Fruit fly (Drosophila melanogaster) whole organism, embryonic: Measurements from ENCODE around the gene Dus1.

Experiments used
- Atf3 ChIP-seq: fragments of 200-800 bp; sonication (Bioruptor generic); optimal IDR thresholded peaks from 3 replicates; lab custom pipeline; 2016; ENCODE audit warnings: missing biosample characterization, missing genetic modification characterization
- Bteb2 ChIP-seq: fragments of 200-800 bp; sonication (Bioruptor generic); optimal IDR thresholded peaks from 2 replicates; lab custom pipeline; 2016; ENCODE audit warnings: missing biosample characterization, missing genetic modification characterization
- CG11504 ChIP-seq: fragments of 200-800 bp; sonication (Bioruptor generic); optimal IDR thresholded peaks from 3 replicates; lab custom pipeline; 2019; ENCODE audit warnings: missing biosample characterization, mild to moderate bottlenecking, missing genetic modification characterization, moderate library complexity
- CG11695 ChIP-seq: fragments of 200-800 bp; sonication (Bioruptor generic); IDR thresholded peaks from 3 replicates; pipeline ENCODE4 v1.3.6; 2022; ENCODE audit warnings: missing biosample characterization, missing genetic modification characterization
- CG1529 ChIP-seq: fragments of 200-800 bp; sonication (Bioruptor generic); optimal IDR thresholded peaks from 3 replicates; lab custom pipeline; 2018; ENCODE audit warnings: missing biosample characterization, missing genetic modification characterization
- CG16815 ChIP-seq: fragments of 200-800 bp; sonication (Bioruptor generic); optimal IDR thresholded peaks from 3 replicates; lab custom pipeline; 2017; ENCODE audit warnings: missing biosample characterization, mild to moderate bottlenecking, missing genetic modification characterization
- CG17385 ChIP-seq: fragments of 200-800 bp; sonication (Bioruptor generic); optimal IDR thresholded peaks from 3 replicates; lab custom pipeline; 2018; ENCODE audit warnings: missing biosample characterization, mild to moderate bottlenecking, missing genetic modification characterization
- CG18011 ChIP-seq: fragments of 200-800 bp; sonication (Bioruptor generic); optimal IDR thresholded peaks from 2 replicates; lab custom pipeline; 2017; ENCODE audit warnings: missing biosample characterization, missing genetic modification characterization, mild to moderate bottlenecking, moderate library complexity, missing genotype
- CG18262 ChIP-seq: fragments of 200-800 bp; optimal IDR thresholded peaks from 3 replicates; lab custom pipeline; 2019; ENCODE audit warnings: missing biosample characterization, mild to moderate bottlenecking, missing genetic modification characterization, moderate library complexity
- CG18599 ChIP-seq: fragments of 200-800 bp; sonication (Bioruptor generic); optimal IDR thresholded peaks from 3 replicates; lab custom pipeline; 2017; ENCODE audit warnings: missing biosample characterization, missing genetic modification characterization, mild to moderate bottlenecking, moderate library complexity, missing genetic modification reagents
- CG2129 ChIP-seq: fragments of 200-800 bp; sonication (Bioruptor generic); IDR thresholded peaks from 2 replicates; pipeline ENCODE4 v1.3.6; 2022; ENCODE audit warnings: missing biosample characterization, missing genetic modification characterization; ENCODE audit not compliant: partially characterized antibody
- CG43689 ChIP-seq: fragments of 200-800 bp; sonication (Bioruptor generic); IDR thresholded peaks from 2 replicates; pipeline ENCODE4 v1.3.6; 2022; ENCODE audit warnings: missing biosample characterization, missing genetic modification characterization
- CG6272 ChIP-seq: fragments of 200-800 bp; sonication (Bioruptor generic); IDR thresholded peaks from 2 replicates; pipeline ENCODE4 v1.3.6; 2022; ENCODE audit warnings: missing biosample characterization, missing genetic modification characterization
- CG6854 ChIP-seq: fragments of 200-800 bp; sonication (Bioruptor generic); optimal IDR thresholded peaks from 3 replicates; lab custom pipeline; 2017; ENCODE audit warnings: missing biosample characterization, mild to moderate bottlenecking, missing genetic modification characterization
- CG8924 ChIP-seq: fragments of 200-800 bp; optimal IDR thresholded peaks from 3 replicates; lab custom pipeline; 2019; ENCODE audit warnings: missing biosample characterization, mild to moderate bottlenecking, missing genetic modification characterization, moderate library complexity
- CHES-1-like ChIP-seq: fragments of 200-800 bp; sonication (Bioruptor generic); optimal IDR thresholded peaks from 2 replicates; lab custom pipeline; 2016; ENCODE audit warnings: missing biosample characterization, missing genetic modification characterization
- Deaf1 ChIP-seq: fragments of 200-800 bp; optimal IDR thresholded peaks from 3 replicates; lab custom pipeline; 2019; ENCODE audit warnings: missing biosample characterization, mild to moderate bottlenecking, missing genetic modification characterization, moderate library complexity
- Fer3 ChIP-seq: fragments of 200-800 bp; sonication (Bioruptor generic); optimal IDR thresholded peaks from 2 replicates; lab custom pipeline; 2018; ENCODE audit warnings: missing biosample characterization, mild to moderate bottlenecking, missing genetic modification characterization, moderate library complexity
- Gug ChIP-seq: fragments of 200-800 bp; sonication (Bioruptor generic); IDR thresholded peaks from 4 replicates; pipeline ENCODE4 v1.3.6; 2022; ENCODE audit warnings: missing biosample characterization, missing genetic modification characterization
- H15 ChIP-seq: fragments of 200-800 bp; sonication (Bioruptor generic); IDR thresholded peaks from 3 replicates; pipeline ENCODE4 v1.3.6; 2022; ENCODE audit warnings: missing biosample characterization, missing genetic modification characterization
- HLH4C ChIP-seq: fragments of 200-800 bp; sonication (Bioruptor generic); IDR thresholded peaks from 3 replicates; pipeline ENCODE4 v1.3.6; 2022; ENCODE audit warnings: missing biosample characterization, missing genetic modification characterization; ENCODE audit not compliant: partially characterized antibody
- Kr ChIP-seq: fragments of 200-800 bp; sonication (Bioruptor generic); optimal IDR thresholded peaks from 2 replicates; lab custom pipeline; 2017; ENCODE audit warnings: missing biosample characterization, mild to moderate bottlenecking, missing genetic modification characterization
- MBD-R2 ChIP-seq: fragments of 200-800 bp; sonication (Bioruptor generic); IDR thresholded peaks from 2 replicates; pipeline ENCODE4 v1.3.6; 2022; ENCODE audit warnings: missing biosample characterization, missing genetic modification characterization
- Oaz ChIP-seq: fragments of 200-800 bp; sonication (Bioruptor generic); IDR thresholded peaks from 2 replicates; pipeline ENCODE4 v1.3.6; 2022; ENCODE audit warnings: missing biosample characterization, missing genetic modification characterization
- Oli ChIP-seq: fragments of 200-800 bp; sonication (Bioruptor generic); optimal IDR thresholded peaks from 2 replicates; lab custom pipeline; 2018; ENCODE audit warnings: missing biosample characterization, mild to moderate bottlenecking, missing genetic modification characterization, moderate library complexity
- Side ChIP-seq: fragments of 200-800 bp; sonication (Bioruptor generic); optimal IDR thresholded peaks from 2 replicates; lab custom pipeline; 2016; ENCODE audit warnings: missing biosample characterization, missing genetic modification characterization
- Taf1 ChIP-seq: fragments of 200-800 bp; sonication (Bioruptor generic); IDR thresholded peaks from 2 replicates; pipeline ENCODE4 v1.3.6; 2022; ENCODE audit warnings: missing biosample characterization, missing genetic modification characterization
- Vsx1 ChIP-seq: fragments of 200-800 bp; sonication (Bioruptor generic); optimal IDR thresholded peaks from 2 replicates; lab custom pipeline; 2017; ENCODE audit warnings: missing biosample characterization, mild to moderate bottlenecking, missing genetic modification characterization, missing genetic modification reagents
- bowl ChIP-seq: fragments of 200-800 bp; sonication (Bioruptor generic); IDR thresholded peaks from 2 replicates; pipeline ENCODE4 v1.3.6; 2022; ENCODE audit warnings: missing biosample characterization, missing genetic modification characterization
- chinmo ChIP-seq: fragments of 200-800 bp; sonication (Bioruptor generic); IDR thresholded peaks from 4 replicates; pipeline ENCODE4 v1.3.6; 2022; ENCODE audit warnings: missing biosample characterization, missing genetic modification characterization; ENCODE audit not compliant: partially characterized antibody
- chn ChIP-seq: fragments of 200-800 bp; sonication (Bioruptor generic); optimal IDR thresholded peaks from 2 replicates; lab custom pipeline; 2016; ENCODE audit warnings: missing biosample characterization, missing genetic modification characterization
- croc ChIP-seq: fragments of 200-800 bp; sonication (Bioruptor generic); conservative IDR thresholded peaks from 3 replicates; pipeline ENCODE4 v1.3.6; 2022; ENCODE audit warnings: missing biosample characterization, missing genetic modification characterization
- danr ChIP-seq: fragments of 200-800 bp; sonication (Bioruptor generic); IDR thresholded peaks from 2 replicates; pipeline ENCODE4 v1.3.6; 2022; ENCODE audit warnings: missing biosample characterization, missing genetic modification characterization
- ems ChIP-seq: fragments of 200-800 bp; sonication (Bioruptor generic); optimal IDR thresholded peaks from 3 replicates; lab custom pipeline; 2016; ENCODE audit warnings: missing biosample characterization, missing genetic modification characterization
- grau ChIP-seq: fragments of 200-800 bp; optimal IDR thresholded peaks from 3 replicates; lab custom pipeline; 2019; ENCODE audit warnings: missing biosample characterization, mild to moderate bottlenecking, missing genetic modification characterization, moderate library complexity
- her ChIP-seq: fragments of 200-800 bp; sonication (Bioruptor generic); optimal IDR thresholded peaks from 2 replicates; lab custom pipeline; 2016; ENCODE audit warnings: missing biosample characterization, missing genetic modification characterization
- kah ChIP-seq: fragments of 200-800 bp; sonication (Bioruptor generic); optimal IDR thresholded peaks from 2 replicates; lab custom pipeline; 2018; ENCODE audit warnings: missing biosample characterization, mild to moderate bottlenecking, missing genetic modification characterization
- kay ChIP-seq: fragments of 200-800 bp; sonication (Bioruptor generic); optimal IDR thresholded peaks from 2 replicates; lab custom pipeline; 2016; ENCODE audit warnings: missing biosample characterization, missing genetic modification characterization
- klu ChIP-seq: fragments of 200-800 bp; sonication (Bioruptor generic); IDR thresholded peaks from 2 replicates; pipeline ENCODE4 v1.3.6; 2022; ENCODE audit warnings: missing biosample characterization, missing genetic modification characterization
- knrl ChIP-seq: fragments of 200-800 bp; sonication (Bioruptor generic); IDR thresholded peaks from 3 replicates; pipeline ENCODE4 v1.3.6; 2022; ENCODE audit warnings: missing biosample characterization, missing genetic modification characterization; ENCODE audit not compliant: partially characterized antibody
- lab ChIP-seq: fragments of 200-800 bp; sonication (Bioruptor generic); optimal IDR thresholded peaks from 3 replicates; lab custom pipeline; 2017; ENCODE audit warnings: missing biosample characterization, missing genetic modification characterization, mild to moderate bottlenecking, moderate library complexity, missing genetic modification reagents
- nerfin-2 ChIP-seq: fragments of 200-800 bp; sonication (Bioruptor generic); IDR thresholded peaks from 2 replicates; pipeline ENCODE4 v1.3.6; 2022; ENCODE audit warnings: missing biosample characterization, missing genetic modification characterization; ENCODE audit not compliant: partially characterized antibody
- pb ChIP-seq: fragments of 200-800 bp; sonication (Bioruptor generic); optimal IDR thresholded peaks from 3 replicates; lab custom pipeline; 2016; ENCODE audit warnings: missing biosample characterization, missing genetic modification characterization
- pfk ChIP-seq: fragments of 200-800 bp; sonication (Bioruptor generic); optimal IDR thresholded peaks from 2 replicates; lab custom pipeline; 2018; ENCODE audit warnings: missing biosample characterization, mild to moderate bottlenecking, missing genetic modification characterization, moderate library complexity
- phol ChIP-seq: fragments of 200-800 bp; sonication (Bioruptor generic); optimal IDR thresholded peaks from 3 replicates; lab custom pipeline; 2018; ENCODE audit warnings: missing biosample characterization, mild to moderate bottlenecking, missing genetic modification characterization, moderate library complexity
- prd ChIP-seq, 3 experiments: fragments of >200 bp in 2 of 3; fragments of 200-800 bp in 1 of 3; sonication (Bioruptor generic) in 1 of 3; optimal IDR thresholded peaks in 2 of 3; IDR thresholded peaks in 1 of 3; 2 replicates in 2 of 3; 3 replicates in 1 of 3; pipeline versions ENCODE4 v1.3.6 to Lab custom; 2017 to 2022; ENCODE audit warnings: missing biosample characterization in 1 of 3, missing genetic modification characterization in 1 of 3
- sc ChIP-seq, 3 experiments: fragments of >200 bp in 2 of 3; fragments of 200-800 bp in 1 of 3; sonication (Bioruptor generic) in 1 of 3; optimal IDR thresholded peaks; 2 replicates in 2 of 3; 3 replicates in 1 of 3; lab custom pipeline; 2017; ENCODE audit warnings: mild to moderate bottlenecking in 1 of 3, missing biosample characterization in 1 of 3, missing genetic modification characterization in 1 of 3, missing genetic modification reagents in 1 of 3
- sisA ChIP-seq: fragments of 200-800 bp; sonication (Bioruptor generic); IDR thresholded peaks from 2 replicates; pipeline ENCODE4 v1.3.6; 2022; ENCODE audit warnings: missing biosample characterization, missing genetic modification characterization
- tna ChIP-seq: fragments of 200-800 bp; sonication (Bioruptor generic); IDR thresholded peaks from 2 replicates; pipeline ENCODE4 v1.3.6; 2022; ENCODE audit warnings: missing biosample characterization, missing genetic modification characterization; ENCODE audit not compliant: partially characterized antibody

Gene Dus1

DNA sequence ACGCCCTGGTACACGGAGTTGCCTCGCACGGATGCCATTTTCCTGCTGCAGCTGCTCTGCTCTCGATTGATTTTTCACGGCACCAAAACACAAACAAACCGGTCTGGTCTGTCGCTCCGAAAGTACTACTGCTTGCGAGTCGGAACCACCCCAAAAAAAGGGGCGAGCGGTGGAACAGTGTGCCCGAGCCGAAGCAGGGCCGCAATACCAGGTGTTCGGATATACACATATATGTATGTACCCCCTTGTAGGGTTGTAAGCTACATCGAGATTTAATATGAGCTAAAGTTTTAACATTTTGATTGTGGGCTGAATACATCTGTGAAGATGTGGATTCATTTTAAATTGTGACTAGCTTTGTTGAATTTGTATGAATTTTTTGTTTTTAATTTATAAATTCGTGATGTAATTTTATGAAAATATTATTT is 14.1 kb upstream of the Dus1 start (continued):
- peak; percentile 48 for TF ChIP-seq CG17385 (GFP tag; lab: Kevin White, UChicago)
- TF ChIP-seq sisA, result no peak
- no peak for TF ChIP-seq nerfin-2
- TF ChIP-seq CG1529 (GFP tag; lab: Kevin White, UChicago), result no peak
- no peak for TF ChIP-seq klu (GFP tag; lab: Robert Waterston, UW)
- peak; percentile 55 for TF ChIP-seq CG6854
- peak; percentile 4 for TF ChIP-seq pfk (GFP tag; lab: Kevin White, UChicago)
- TF ChIP-seq knrl (GFP tag; lab: Robert Waterston, UW), result peak; percentile 26; the same call in 1 of the 3 replicates
- no peak for TF ChIP-seq bowl (GFP tag; lab: Robert Waterston, UW)
- TF ChIP-seq MBD-R2 (GFP tag; lab: Robert Waterston, UW), result peak; percentile 77; the same call in 1 of the 2 replicates
- peak; percentile 38 for TF ChIP-seq CG18262 (tag; lab: Kevin White, UChicago)
- TF ChIP-seq Deaf1 (tag; lab: Kevin White, UChicago), result peak; percentile 70
- peak; percentile 52 for TF ChIP-seq Oli (tag; lab: Kevin White, UChicago)
- TF ChIP-seq lab, result no peak
- TF ChIP-seq Vsx1 (GFP tag; lab: Kevin White, UChicago), result no peak
- peak; percentile 26 for TF ChIP-seq Side (GFP tag; lab: Kevin White, UChicago)
- peak; percentile 70 for TF ChIP-seq CG11504 (tag; lab: Kevin White, UChicago)
- TF ChIP-seq CG11695 (GFP tag; lab: Robert Waterston, UW), result no peak
- TF ChIP-seq Bteb2 (GFP tag; lab: Kevin White, UChicago), result peak; percentile 48
- TF ChIP-seq Atf3 (GFP tag; lab: Kevin White, UChicago), result no peak
- TF ChIP-seq danr (GFP tag; lab: Robert Waterston, UW), result no peak
- no peak for TF ChIP-seq CG18011
- no peak for TF ChIP-seq HLH4C (GFP tag; lab: Robert Waterston, UW)
- TF ChIP-seq tna (GFP tag; lab: Robert Waterston, UW), result 0 out of 2 replicates have a peak, but pooled peaks have one; percentile 14
- TF ChIP-seq Fer3 (tag; lab: Kevin White, UChicago), result peak; percentile 45
- TF ChIP-seq croc (GFP tag; lab: Robert Waterston, UW), result no peak
- peak; percentile 70 for TF ChIP-seq CG18599 (GFP tag; lab: Kevin White, UChicago)
- no peak for TF ChIP-seq CG2129 (GFP tag; lab: Robert Waterston, UW)
- no peak for TF ChIP-seq CG16815 (GFP tag; lab: Kevin White, UChicago)
- no peak for TF ChIP-seq Oaz (GFP tag; lab: Robert Waterston, UW)
- TF ChIP-seq prd (optimal IDR thresholded peaks at IDR 0.05; lab: Kevin White, UChicago), result no peak
- no peak for TF ChIP-seq prd (GFP tag; IDR thresholded peaks at IDR 0.05; lab: Robert Waterston, UW)
- TF ChIP-seq CHES-1-like (GFP tag; lab: Kevin White, UChicago), result peak; percentile 62
- TF ChIP-seq kay (GFP tag; lab: Kevin White, UChicago), result no peak
- TF ChIP-seq Kr, result no peak
- peak; percentile 68 for TF ChIP-seq grau (tag; lab: Kevin White, UChicago)
- no peak for TF ChIP-seq CG43689
- peak; percentile 63 for TF ChIP-seq CG8924 (tag; lab: Kevin White, UChicago)
- TF ChIP-seq her (GFP tag; lab: Kevin White, UChicago), result peak; percentile 47
- peak; percentile 5; the same call in 1 of the 4 replicates for TF ChIP-seq chinmo
- TF ChIP-seq CG6272, result no peak
- peak; percentile 27 for TF ChIP-seq kah (GFP tag; lab: Kevin White, UChicago)
- TF ChIP-seq ems (GFP tag; lab: Kevin White, UChicago), result peak; percentile 54
- TF ChIP-seq phol (tag; lab: Kevin White, UChicago), result peak; percentile 29
- no peak for TF ChIP-seq H15
- TF ChIP-seq sc (optimal IDR thresholded peaks at IDR 0.05; lab: Kevin White, UChicago), result no peak
- no peak for TF ChIP-seq sc (GFP tag; optimal IDR thresholded peaks at IDR 0.05; lab: Kevin White, UChicago)
- no peak for TF ChIP-seq Gug
- peak; percentile 81 for TF ChIP-seq chn (GFP tag; lab: Kevin White, UChicago)
- TF ChIP-seq pb (GFP tag; lab: Kevin White, UChicago), result peak; percentile 40
- TF ChIP-seq Taf1, result no peak
